Fruit fly (Drosophila melanogaster) whole organism, embryonic: Measurements from ENCODE around the gene flw.

ENCODE experiments used
- Ada2b ChIP-seq: fragments of 200-800 bp; sonication (Bioruptor generic); IDR thresholded peaks from 2 replicates; pipeline ENCODE4 v1.3.6; 2022; ENCODE audit warnings: missing biosample characterization, missing genetic modification characterization
- Atf3 ChIP-seq: fragments of 200-800 bp; sonication (Bioruptor generic); optimal IDR thresholded peaks from 3 replicates; lab custom pipeline; 2016; ENCODE audit warnings: missing biosample characterization, missing genetic modification characterization
- BEAF-32 ChIP-seq: fragments of 200-800 bp; sonication (Bioruptor generic); optimal IDR thresholded peaks from 3 replicates; lab custom pipeline; 2017; ENCODE audit warnings: missing biosample characterization, missing genetic modification characterization, mild to moderate bottlenecking, moderate library complexity, missing genetic modification reagents
- Bteb2 ChIP-seq: fragments of 200-800 bp; sonication (Bioruptor generic); optimal IDR thresholded peaks from 2 replicates; lab custom pipeline; 2016; ENCODE audit warnings: missing biosample characterization, missing genetic modification characterization
- CG10979 ChIP-seq: fragments of 200-800 bp; sonication (Bioruptor generic); optimal IDR thresholded peaks from 2 replicates; lab custom pipeline; 2018; ENCODE audit warnings: missing biosample characterization, mild to moderate bottlenecking, missing genetic modification characterization, moderate library complexity
- CG11456 ChIP-seq: fragments of 200-800 bp; sonication (Bioruptor generic); IDR thresholded peaks from 3 replicates; pipeline ENCODE4 v1.3.6; 2022; ENCODE audit warnings: missing biosample characterization, missing genetic modification characterization
- CG13624 ChIP-seq: fragments of 200-800 bp; sonication (Bioruptor generic); optimal IDR thresholded peaks from 2 replicates; lab custom pipeline; 2016; ENCODE audit warnings: missing biosample characterization, missing genetic modification characterization
- CG17612 ChIP-seq: fragments of 200-800 bp; sonication (Bioruptor generic); IDR thresholded peaks from 2 replicates; pipeline ENCODE4 v1.3.6; 2022; ENCODE audit warnings: missing biosample characterization, missing genetic modification characterization
- CG1832 ChIP-seq: fragments of 200-800 bp; sonication (Bioruptor generic); optimal IDR thresholded peaks from 2 replicates; lab custom pipeline; 2017; ENCODE audit warnings: missing biosample characterization, mild to moderate bottlenecking, missing genetic modification characterization, inconsistent platforms
- CG2875 ChIP-seq: fragments of 200-800 bp; sonication (Bioruptor generic); optimal IDR thresholded peaks from 2 replicates; lab custom pipeline; 2017; ENCODE audit warnings: missing biosample characterization, mild to moderate bottlenecking, missing genetic modification characterization, missing genetic modification reagents
- CG3838 ChIP-seq: fragments of 200-800 bp; sonication (Bioruptor generic); optimal IDR thresholded peaks from 3 replicates; lab custom pipeline; 2016; ENCODE audit warnings: missing biosample characterization, missing genetic modification characterization
- CG6813 ChIP-seq: fragments of 200-800 bp; sonication (Bioruptor generic); optimal IDR thresholded peaks from 2 replicates; lab custom pipeline; 2017; ENCODE audit warnings: missing biosample characterization, missing genetic modification characterization, mild to moderate bottlenecking, moderate library complexity, missing genetic modification reagents
- CG7357 ChIP-seq: fragments of 200-800 bp; sonication (Bioruptor generic); IDR thresholded peaks from 3 replicates; pipeline ENCODE4 v1.3.6; 2022; ENCODE audit warnings: missing biosample characterization, missing genetic modification characterization
- CG8478 ChIP-seq: fragments of >200 bp; optimal IDR thresholded peaks from 2 replicates; lab custom pipeline; 2018
- CG8944 ChIP-seq: fragments of 200-800 bp; sonication (Bioruptor generic); optimal IDR thresholded peaks from 3 replicates; lab custom pipeline; 2016; ENCODE audit warnings: missing biosample characterization, missing genetic modification characterization
- CG9215 ChIP-seq: fragments of 200-800 bp; sonication (Bioruptor generic); IDR thresholded peaks from 2 replicates; pipeline ENCODE4 v1.3.6; 2022; ENCODE audit warnings: missing biosample characterization, missing genetic modification characterization
- CG9609 ChIP-seq: fragments of 200-800 bp; sonication (Bioruptor generic); optimal IDR thresholded peaks from 3 replicates; lab custom pipeline; 2016; ENCODE audit warnings: missing biosample characterization, missing genetic modification characterization
- Camta ChIP-seq: fragments of 200-800 bp; sonication (Bioruptor generic); optimal IDR thresholded peaks from 2 replicates; lab custom pipeline; 2016; ENCODE audit warnings: missing biosample characterization, missing genetic modification characterization
- Chrac-16 ChIP-seq: fragments of 200-800 bp; sonication (Bioruptor generic); optimal IDR thresholded peaks from 3 replicates; lab custom pipeline; 2016; ENCODE audit warnings: missing biosample characterization, missing genetic modification characterization
- Drgx ChIP-seq: fragments of 200-800 bp; sonication (Bioruptor generic); IDR thresholded peaks from 2 replicates; pipeline ENCODE4 v1.3.6; 2022; ENCODE audit warnings: missing biosample characterization, missing genetic modification characterization
- H15 ChIP-seq: fragments of 200-800 bp; sonication (Bioruptor generic); IDR thresholded peaks from 3 replicates; pipeline ENCODE4 v1.3.6; 2022; ENCODE audit warnings: missing biosample characterization, missing genetic modification characterization
- HLH4C ChIP-seq: fragments of 200-800 bp; sonication (Bioruptor generic); IDR thresholded peaks from 3 replicates; pipeline ENCODE4 v1.3.6; 2022; ENCODE audit warnings: missing biosample characterization, missing genetic modification characterization; ENCODE audit not compliant: partially characterized antibody
- Jarid2 ChIP-seq: fragments of 200-800 bp; sonication (Bioruptor generic); optimal IDR thresholded peaks from 3 replicates; lab custom pipeline; 2017; ENCODE audit warnings: mild to moderate bottlenecking, missing biosample characterization, missing genetic modification reagents, missing genetic modification characterization
- Lpt ChIP-seq: fragments of >200 bp; optimal IDR thresholded peaks from 2 replicates; lab custom pipeline; 2018; ENCODE audit warnings: missing biosample characterization, missing genetic modification characterization
- Poxn ChIP-seq: fragments of 200-800 bp; sonication (Bioruptor generic); IDR thresholded peaks from 2 replicates; pipeline ENCODE4 v1.3.6; 2022; ENCODE audit warnings: missing biosample characterization, missing genetic modification characterization
- Ravus ChIP-seq: fragments of 200-800 bp; sonication (Bioruptor generic); IDR thresholded peaks from 2 replicates; pipeline ENCODE4 v1.3.6; 2022; ENCODE audit warnings: missing biosample characterization, missing genetic modification characterization
- Six4 ChIP-seq: fragments of 200-800 bp; sonication (Bioruptor generic); optimal IDR thresholded peaks from 2 replicates; lab custom pipeline; 2016; ENCODE audit warnings: missing biosample characterization, missing genetic modification characterization
- TFAM ChIP-seq: fragments of 200-800 bp; sonication (Bioruptor generic); optimal IDR thresholded peaks from 2 replicates; lab custom pipeline; 2017; ENCODE audit warnings: missing biosample characterization, missing genetic modification characterization, inconsistent platforms
- abd-A ChIP-seq: fragments of 200-800 bp; sonication (Bioruptor generic); optimal IDR thresholded peaks from 3 replicates; lab custom pipeline; 2019; ENCODE audit warnings: missing biosample characterization, mild to moderate bottlenecking, missing genetic modification characterization, moderate library complexity
- corto ChIP-seq: fragments of 200-800 bp; sonication (Bioruptor generic); optimal IDR thresholded peaks from 2 replicates; lab custom pipeline; 2016; ENCODE audit warnings: missing biosample characterization, mild to moderate bottlenecking, missing genetic modification characterization, moderate library complexity
- crol ChIP-seq: fragments of 200-800 bp; sonication (Bioruptor generic); IDR thresholded peaks from 2 replicates; pipeline ENCODE4 v1.3.6; 2022; ENCODE audit warnings: missing biosample characterization, missing genetic modification characterization
- dpn ChIP-seq, 2 experiments: fragments of 200-800 bp; sonication (Bioruptor generic); optimal IDR thresholded peaks; 3 replicates each; lab custom pipeline; 2016; ENCODE audit warnings: missing biosample characterization in 2 of 2, missing genetic modification characterization in 2 of 2
- ftz-f1 ChIP-seq: fragments of 200-800 bp; sonication (Bioruptor generic); optimal IDR thresholded peaks from 2 replicates; lab custom pipeline; 2016; ENCODE audit warnings: missing biosample characterization, missing genetic modification characterization
- gcm ChIP-seq: fragments of 200-800 bp; sonication (Bioruptor generic); optimal IDR thresholded peaks from 2 replicates; lab custom pipeline; 2019; ENCODE audit warnings: missing biosample characterization, mild to moderate bottlenecking, missing genetic modification characterization, moderate library complexity
- gem ChIP-seq: fragments of 200-800 bp; sonication (Bioruptor generic); optimal IDR thresholded peaks from 2 replicates; lab custom pipeline; 2019; ENCODE audit warnings: missing biosample characterization, mild to moderate bottlenecking, missing genetic modification characterization, moderate library complexity
- grau ChIP-seq: fragments of 200-800 bp; optimal IDR thresholded peaks from 3 replicates; lab custom pipeline; 2019; ENCODE audit warnings: missing biosample characterization, mild to moderate bottlenecking, missing genetic modification characterization, moderate library complexity
- grn ChIP-seq: fragments of 200-800 bp; sonication (Bioruptor generic); optimal IDR thresholded peaks from 3 replicates; lab custom pipeline; 2017; ENCODE audit warnings: missing biosample characterization, missing genetic modification characterization
- gsb ChIP-seq: fragments of 200-800 bp; sonication (Bioruptor generic); IDR thresholded peaks from 2 replicates; pipeline ENCODE4 v1.3.6; 2022; ENCODE audit warnings: missing biosample characterization, missing genetic modification characterization
- jumu ChIP-seq: fragments of 200-800 bp; sonication (Bioruptor generic); optimal IDR thresholded peaks from 3 replicates; lab custom pipeline; 2016; ENCODE audit warnings: missing biosample characterization, missing genetic modification characterization
- lmd ChIP-seq: fragments of 200-800 bp; sonication (Bioruptor generic); IDR thresholded peaks from 2 replicates; pipeline ENCODE4 v1.3.6; 2022; ENCODE audit warnings: missing biosample characterization, missing genetic modification characterization
- lola ChIP-seq, 3 experiments: fragments of >200 bp in 2 of 3; fragments of 200-800 bp in 1 of 3; sonication (Bioruptor generic) in 1 of 3; optimal IDR thresholded peaks; 2 replicates each; lab custom pipeline; 2017 to 2019; ENCODE audit warnings: missing biosample characterization in 3 of 3, missing genetic modification characterization in 3 of 3, mild to moderate bottlenecking in 1 of 3, moderate library complexity in 1 of 3
- pan ChIP-seq, 4 experiments: fragments of >200 bp in 3 of 4; fragments of 200-800 bp in 1 of 4; sonication (Bioruptor generic) in 1 of 4; optimal IDR thresholded peaks in 3 of 4; IDR thresholded peaks in 1 of 4; 2 replicates each; pipeline versions ENCODE4 v1.3.6 to Lab custom; 2017 to 2022; ENCODE audit warnings: missing biosample characterization in 2 of 4, missing genetic modification characterization in 2 of 4, mixed read lengths in 1 of 4
- ro ChIP-seq: fragments of 200-800 bp; sonication (Bioruptor generic); IDR thresholded peaks from 2 replicates; pipeline ENCODE4 v1.3.6; 2022; ENCODE audit warnings: missing biosample characterization, missing genetic modification characterization
- sens ChIP-seq: fragments of 200-800 bp; sonication (Bioruptor generic); peaks from one replicate; lab custom pipeline; 2016; ENCODE audit warnings: missing biosample characterization, missing genetic modification characterization
- slbo ChIP-seq: fragments of 200-800 bp; sonication (Bioruptor generic); IDR thresholded peaks from 2 replicates; pipeline ENCODE4 v1.3.6; 2022; ENCODE audit warnings: missing biosample characterization, missing genetic modification characterization
- sna ChIP-seq: fragments of 200-800 bp; sonication (Bioruptor generic); IDR thresholded peaks from 2 replicates; pipeline ENCODE4 v1.3.6; 2022; ENCODE audit warnings: missing biosample characterization, missing genetic modification characterization; ENCODE audit not compliant: partially characterized antibody
- tgo ChIP-seq: fragments of 200-800 bp; sonication (Bioruptor generic); IDR thresholded peaks from 3 replicates; pipeline ENCODE4 v1.3.6; 2022; ENCODE audit warnings: missing biosample characterization, missing genetic modification characterization
- ttk ChIP-seq: fragments of 200-800 bp; sonication (Bioruptor generic); IDR thresholded peaks from 2 replicates; pipeline ENCODE4 v2.1.2; 2022; ENCODE audit warnings: missing biosample characterization, missing genetic modification characterization
- wor ChIP-seq: fragments of 200-800 bp; sonication (Bioruptor generic); IDR thresholded peaks from 2 replicates; pipeline ENCODE4 v1.3.6; 2022; ENCODE audit warnings: missing biosample characterization, missing genetic modification characterization
- zen2 ChIP-seq: fragments of 200-800 bp; sonication (Bioruptor generic); IDR thresholded peaks from 3 replicates; pipeline ENCODE4 v1.3.6; 2022; ENCODE audit warnings: missing biosample characterization, missing genetic modification characterization; ENCODE audit not compliant: partially characterized antibody
- zf30C ChIP-seq: fragments of 200-800 bp; sonication (Bioruptor generic); optimal IDR thresholded peaks from 3 replicates; lab custom pipeline; 2018; ENCODE audit warnings: missing biosample characterization, mild to moderate bottlenecking, missing genetic modification characterization
- zfh2 ChIP-seq: fragments of 200-800 bp; sonication (Bioruptor generic); optimal IDR thresholded peaks from 2 replicates; lab custom pipeline; 2016; ENCODE audit warnings: missing biosample characterization, missing genetic modification characterization

Gene flw

dm6 chrX:10367801-10368203, 18.0 kb upstream of the flw start, which contains the start of gene CG17841 (continued):
- TF ChIP-seq abd-A (tag; lab: Kevin White, UChicago) (no peak), CG17612 (GFP tag; lab: Robert Waterston, UW) (no peak), jumu (GFP tag; lab: Kevin White, UChicago) (no peak), Six4 (GFP tag; lab: Kevin White, UChicago) (no peak), HLH4C (peak; percentile 65), ro (GFP tag; lab: Robert Waterston, UW) (no peak), Ravus (GFP tag; lab: Robert Waterston, UW) (no peak), slbo (GFP tag; lab: Robert Waterston, UW) (no peak), Bteb2 (no peak), gem (no peak), CG8478 (no peak), BEAF-32 (GFP tag; lab: Kevin White, UChicago) (peak; percentile 63), Camta (GFP tag; lab: Kevin White, UChicago) (no peak), H15 (no peak), crol (GFP tag; lab: Robert Waterston, UW) (no peak), sens (GFP tag; lab: Kevin White, UChicago) (peak; percentile 84), zen2 (GFP tag; lab: Robert Waterston, UW) (0 out of 3 replicates have a peak, but pooled peaks have one; percentile 44), grn (GFP tag; lab: Kevin White, UChicago) (no peak), grau (tag; lab: Kevin White, UChicago) (no peak), zf30C (GFP tag; lab: Kevin White, UChicago) (no peak), CG7357 (GFP tag; lab: Robert Waterston, UW) (no peak), CG9215 (GFP tag; lab: Robert Waterston, UW) (no peak), TFAM (GFP tag; lab: Kevin White, UChicago) (no peak), sna (GFP tag; lab: Robert Waterston, UW) (0 out of 2 replicates have a peak, but pooled peaks have one; percentile 29), zfh2 (GFP tag; lab: Kevin White, UChicago) (no peak), Ada2b (GFP tag; lab: Robert Waterston, UW) (no peak), Atf3 (GFP tag; lab: Kevin White, UChicago) (no peak), CG2875 (GFP tag; lab: Kevin White, UChicago) (no peak), gsb (no peak), CG13624 (GFP tag; lab: Kevin White, UChicago) (no peak), CG1832 (GFP tag; lab: Kevin White, UChicago) (no peak), lola (GFP tag; optimal IDR thresholded peaks at IDR 0.05; lab: Kevin White, UChicago) (no peak), CG9609 (GFP tag; lab: Kevin White, UChicago) (peak; percentile 17), CG8944 (GFP tag; lab: Kevin White, UChicago) (no peak), Chrac-16 (GFP tag; lab: Kevin White, UChicago) (no peak), CG11456 (GFP tag; lab: Robert Waterston, UW) (no peak), CG3838 (GFP tag; lab: Kevin White, UChicago) (no peak), wor (GFP tag; lab: Robert Waterston, UW) (no peak), lmd (GFP tag; lab: Robert Waterston, UW) (no peak), Poxn (GFP tag; lab: Robert Waterston, UW) (no peak), pan (optimal IDR thresholded peaks at IDR 0.05; lab: Kevin White, UChicago) (no peak), pan (GFP tag; optimal IDR thresholded peaks at IDR 0.05 in 1 of 2, IDR thresholded peaks at IDR 0.05 in 1 of 2) (no peak), tgo (GFP tag; lab: Robert Waterston, UW) (no peak), gcm (no peak), CG10979 (tag; lab: Kevin White, UChicago) (no peak), CG6813 (GFP tag; lab: Kevin White, UChicago) (no peak), dpn (GFP tag; optimal IDR thresholded peaks at IDR 0.05; lab: Kevin White, UChicago) (no peak), Jarid2 (peak; percentile 27), ttk (GFP tag; lab: Robert Waterston, UW) (no peak), corto (no peak), Lpt (GFP tag; lab: Kevin White, UChicago) (no peak), ftz-f1 (no peak), Drgx (no peak)
